Worm (Caenorhabditis elegans): ENCODE data around the gene C54F6.3.

C54F6.3 gene

ce11 chrV:7580378-7580777, 47.3 kb downstream of the C54F6.3 start, which contains the start of gene ets-6 (continued):
- TF ChIP-seq vab-15 (tag; optimal IDR thresholded peaks at IDR 0.05): no peak
- TF ChIP-seq C16A3.4 (tag; optimal IDR thresholded peaks at IDR 0.05): peak; percentile 27
- TF ChIP-seq lir-3 (tag; optimal IDR thresholded peaks at IDR 0.05; ENCODE audit: poor library complexity): no peak
- peak; percentile 54 for TF ChIP-seq tbx-2 (tag; optimal IDR thresholded peaks at IDR 0.05)
- TF ChIP-seq nhr-19 (GFP tag; conservative IDR thresholded peaks at IDR 0.05): peak; percentile 54
- peak; percentile 58 to 79 for TF ChIP-seq lin-35 (GFP tag; optimal IDR thresholded peaks at IDR 0.05)
- TF ChIP-seq dsc-1 (tag; optimal IDR thresholded peaks at IDR 0.05): peak; percentile 44
- no peak for TF ChIP-seq fkh-8 (tag; optimal IDR thresholded peaks at IDR 0.05)
- peak; percentile 65 for TF ChIP-seq nhr-20 (tag; optimal IDR thresholded peaks at IDR 0.05)
- no peak for TF ChIP-seq ets-5 (GFP tag; IDR thresholded peaks at IDR 0.05)
- no peak for TF ChIP-seq lin-13 (GFP tag; optimal IDR thresholded peaks at IDR 0.05)
- TF ChIP-seq nhr-76 (tag; optimal IDR thresholded peaks at IDR 0.05): no peak
- TF ChIP-seq nhr-47 (tag; optimal IDR thresholded peaks at IDR 0.05): peak; percentile 70
- TF ChIP-seq lsy-2 (tag; optimal IDR thresholded peaks at IDR 0.05): peak; percentile 66 to 77
- no peak for TF ChIP-seq hlh-17 (GFP tag; optimal IDR thresholded peaks at IDR 0.05; ENCODE audit: borderline replicate concordance)
- no peak for TF ChIP-seq tlp-1 (tag; optimal IDR thresholded peaks at IDR 0.05)
- no peak for TF ChIP-seq sox-4 (tag; optimal IDR thresholded peaks at IDR 0.05)
- TF ChIP-seq efl-3 (GFP tag; optimal IDR thresholded peaks at IDR 0.05): no peak
- TF ChIP-seq egl-27 (tag; optimal IDR thresholded peaks at IDR 0.05): no peak
- TF ChIP-seq unc-30 (tag; optimal IDR thresholded peaks at IDR 0.05): no peak
- TF ChIP-seq aly-2 (tag; optimal IDR thresholded peaks at IDR 0.05): no peak
- TF ChIP-seq nhr-11 (tag; optimal IDR thresholded peaks at IDR 0.05): no peak
- peak; percentile 76 for TF ChIP-seq nhr-71 (tag; optimal IDR thresholded peaks at IDR 0.05)
- TF ChIP-seq mab-9 (GFP tag; IDR thresholded peaks at IDR 0.05): no peak
- TF ChIP-seq ztf-11 (tag; optimal IDR thresholded peaks at IDR 0.05): no peak
- TF ChIP-seq lin-14 (GFP tag; optimal IDR thresholded peaks at IDR 0.05): no peak
- TF ChIP-seq mep-1 (tag; optimal IDR thresholded peaks at IDR 0.05): peak; percentile 72
- no peak for TF ChIP-seq aha-1 (tag; optimal IDR thresholded peaks at IDR 0.05)
- TF ChIP-seq rnt-1 (tag; optimal IDR thresholded peaks at IDR 0.05): peak; percentile 54
- peak; percentile 46 for TF ChIP-seq nhr-90 (tag; optimal IDR thresholded peaks at IDR 0.05; ENCODE audit: poor library complexity)
- TF ChIP-seq nhr-84 (tag; optimal IDR thresholded peaks at IDR 0.05): no peak
- TF ChIP-seq F16B12.6 (tag; optimal IDR thresholded peaks at IDR 0.05): no peak
- TF ChIP-seq pag-3 (tag; optimal IDR thresholded peaks at IDR 0.05; ENCODE audit: borderline replicate concordance, insufficient read depth): no peak
